Fruit fly (Drosophila melanogaster): ENCODE measurements around the gene Flo2.

The Flo2 gene

DNA sequence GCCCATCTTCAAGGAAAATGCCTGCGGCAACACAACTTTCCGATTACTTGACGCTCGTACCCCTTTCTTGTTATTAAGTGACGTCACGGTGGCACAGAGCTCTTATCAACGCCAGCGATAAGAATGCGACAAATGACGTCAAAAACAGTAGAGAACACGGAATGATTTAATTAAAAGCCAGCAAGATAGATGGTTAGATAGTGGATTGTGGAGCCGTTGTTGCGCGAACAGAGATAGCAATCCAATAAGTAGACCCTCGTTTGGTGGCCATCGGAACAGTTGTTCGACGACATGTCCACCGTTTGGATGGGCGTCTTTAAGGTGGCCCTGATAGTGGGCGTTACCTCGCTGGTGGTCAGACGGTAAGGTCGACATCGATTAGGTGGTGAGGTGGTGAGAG lies 90.6 kb downstream of the Flo2 start:
- TF ChIP-seq Sin3A (optimal IDR thresholded peaks at IDR 0.05) (no peak), psq (optimal IDR thresholded peaks at IDR 0.05) (no peak), Myc (optimal IDR thresholded peaks at IDR 0.05) (no peak), ttk (optimal IDR thresholded peaks at IDR 0.05) (no peak), insv (optimal IDR thresholded peaks at IDR 0.05) (no peak)

DNA sequence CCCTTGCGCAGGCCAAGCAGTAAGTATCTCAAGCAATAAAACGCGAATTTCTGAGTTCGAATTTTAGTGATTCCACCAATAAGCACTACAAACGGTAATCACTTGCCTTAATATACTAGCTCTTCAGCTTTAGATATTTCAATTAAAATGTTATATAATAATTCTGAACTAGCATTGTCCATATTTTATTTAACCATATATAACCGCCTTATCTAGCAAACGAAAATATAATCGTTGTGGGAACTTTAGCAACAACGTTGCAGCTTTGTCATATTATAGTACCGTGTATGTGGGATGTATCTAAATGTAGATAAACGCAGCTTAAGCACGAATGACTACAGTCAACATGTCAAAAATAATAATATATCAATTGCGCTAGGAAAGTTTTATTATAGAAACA lies 92.1 kb downstream of the Flo2 start:
- TF ChIP-seq h (optimal IDR thresholded peaks at IDR 0.05): no peak
- no peak for TF ChIP-seq insv (optimal IDR thresholded peaks at IDR 0.05)
- TF ChIP-seq psq (optimal IDR thresholded peaks at IDR 0.05): no peak
- no peak for TF ChIP-seq Sin3A (optimal IDR thresholded peaks at IDR 0.05)
- no peak for TF ChIP-seq ttk (optimal IDR thresholded peaks at IDR 0.05)
- no peak for TF ChIP-seq Myc (optimal IDR thresholded peaks at IDR 0.05)

- TF ChIP-seq Sin3A (optimal IDR thresholded peaks at IDR 0.05) (no peak), ttk (optimal IDR thresholded peaks at IDR 0.05) (no peak), Myc (optimal IDR thresholded peaks at IDR 0.05) (no peak), h (optimal IDR thresholded peaks at IDR 0.05) (no peak)
These were observed 97.1 kb downstream of the Flo2 start for dm6 chrX:14936250-14936649.

DNA sequence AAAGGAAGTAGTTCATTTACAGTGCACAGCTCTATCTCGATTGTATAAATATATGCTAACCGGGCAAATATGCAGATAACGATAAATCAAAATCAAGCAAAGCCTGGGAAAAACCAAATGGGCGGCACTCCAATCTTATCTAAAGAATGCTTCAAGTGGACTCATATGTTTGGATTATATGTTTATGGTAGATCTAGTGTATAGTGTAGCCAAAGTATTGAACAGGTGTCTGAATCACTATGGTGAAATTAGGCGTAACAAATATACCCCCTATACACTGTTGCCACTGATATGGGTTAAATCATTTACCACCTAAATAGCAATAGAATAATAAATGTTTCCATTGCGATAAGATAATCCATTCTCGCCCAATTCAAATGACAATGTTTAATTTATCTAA lies 107.3 kb downstream of the Flo2 start:
- TF ChIP-seq Myc (optimal IDR thresholded peaks at IDR 0.05) (no peak), Sin3A (optimal IDR thresholded peaks at IDR 0.05) (no peak), insv (optimal IDR thresholded peaks at IDR 0.05) (no peak), h (optimal IDR thresholded peaks at IDR 0.05) (no peak), ttk (optimal IDR thresholded peaks at IDR 0.05) (no peak), psq (optimal IDR thresholded peaks at IDR 0.05) (no peak)

dm6 chrX:14947399-14947798 lies 108.2 kb downstream of the Flo2 start:
- TF ChIP-seq insv (optimal IDR thresholded peaks at IDR 0.05): no peak
- no peak for TF ChIP-seq Myc (optimal IDR thresholded peaks at IDR 0.05)
- TF ChIP-seq ttk (optimal IDR thresholded peaks at IDR 0.05): no peak
- TF ChIP-seq psq (optimal IDR thresholded peaks at IDR 0.05): no peak
- no peak for TF ChIP-seq Sin3A (optimal IDR thresholded peaks at IDR 0.05)
- TF ChIP-seq h (optimal IDR thresholded peaks at IDR 0.05): no peak

- no peak for TF ChIP-seq insv (optimal IDR thresholded peaks at IDR 0.05)
- TF ChIP-seq psq (optimal IDR thresholded peaks at IDR 0.05): no peak
- no peak for TF ChIP-seq Myc (optimal IDR thresholded peaks at IDR 0.05)
- TF ChIP-seq h (optimal IDR thresholded peaks at IDR 0.05): no peak
- no peak for TF ChIP-seq ttk (optimal IDR thresholded peaks at IDR 0.05)
- TF ChIP-seq Sin3A (optimal IDR thresholded peaks at IDR 0.05): no peak
These were observed 110.1 kb downstream of the Flo2 start for dm6 chrX:14949227-14949626.

DNA sequence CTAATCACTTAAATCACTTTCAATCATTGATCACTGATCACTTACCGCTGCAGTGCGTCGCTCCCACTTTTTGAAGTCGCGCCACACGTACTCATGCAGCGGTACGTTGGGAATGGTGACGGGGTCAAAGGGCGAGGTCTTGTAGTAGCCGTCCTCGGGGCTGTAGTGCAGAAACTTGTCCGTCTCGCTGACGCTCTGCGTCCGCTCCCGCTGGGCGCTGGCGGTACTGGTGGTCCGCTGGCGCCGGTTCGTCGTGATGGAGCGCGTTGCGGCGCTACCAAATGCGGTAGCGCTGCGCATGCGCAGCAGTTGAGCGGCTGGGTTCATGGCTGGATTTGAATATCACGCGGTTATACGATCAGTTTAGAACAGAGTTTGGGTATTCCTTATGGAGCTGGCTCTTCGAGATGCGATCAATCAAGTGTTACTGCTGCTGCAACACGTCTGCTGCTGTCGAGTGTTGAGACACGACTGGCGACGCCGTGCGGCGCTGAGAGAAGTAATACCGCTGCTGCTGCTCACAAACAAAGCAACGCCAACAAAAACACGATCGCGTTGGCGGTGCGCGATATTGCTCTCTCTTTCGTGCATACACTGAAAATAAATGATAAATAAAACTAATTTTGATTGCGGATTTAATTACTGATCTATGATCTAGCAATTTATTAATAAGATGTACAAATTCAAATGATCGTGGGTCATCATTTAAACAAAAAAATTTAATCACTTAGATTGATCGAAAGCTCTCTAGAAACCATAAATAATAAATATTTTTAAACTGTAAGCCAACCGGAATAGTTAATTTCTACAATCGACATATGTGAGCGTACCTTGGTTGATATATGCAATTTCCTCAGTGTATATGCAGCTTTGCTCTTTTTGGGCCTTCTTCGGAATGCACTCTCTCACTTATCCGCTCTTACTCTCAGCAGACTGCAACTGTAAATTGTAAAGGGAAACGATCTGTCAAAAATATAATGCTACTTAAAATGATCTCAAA lies 111.4 kb downstream of the Flo2 start:
- TF ChIP-seq psq (optimal IDR thresholded peaks at IDR 0.05) (no peak), Myc (optimal IDR thresholded peaks at IDR 0.05) (no peak), ttk (optimal IDR thresholded peaks at IDR 0.05) (no peak), h (optimal IDR thresholded peaks at IDR 0.05) (no peak), Sin3A (optimal IDR thresholded peaks at IDR 0.05) (no peak)

DNA sequence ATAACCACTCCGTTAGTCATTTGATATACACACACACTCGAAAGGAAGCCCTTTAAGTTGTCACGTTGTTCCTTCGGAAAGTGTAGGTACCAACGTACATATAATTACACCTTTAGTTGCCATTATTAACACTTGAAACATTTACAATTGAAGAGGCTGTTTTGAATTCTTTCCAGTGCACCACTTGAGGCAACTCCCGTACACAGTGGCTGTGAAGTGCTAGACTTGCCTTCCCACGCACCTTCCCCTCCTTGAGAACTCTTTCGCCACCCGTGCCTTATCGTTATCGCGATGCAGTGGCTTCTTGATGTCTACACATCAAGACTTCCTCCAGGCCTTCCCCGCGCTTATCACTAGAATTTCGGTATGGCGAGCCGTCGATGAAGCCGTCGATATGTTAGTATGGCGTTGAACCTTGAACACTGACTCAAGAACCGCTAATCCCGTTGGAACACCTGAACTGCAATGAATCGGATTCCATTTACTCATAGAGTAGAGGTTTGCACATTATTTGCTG lies 112.2 kb downstream of the Flo2 start:
- no peak for TF ChIP-seq Sin3A (optimal IDR thresholded peaks at IDR 0.05)
- TF ChIP-seq ttk (optimal IDR thresholded peaks at IDR 0.05): no peak

DNA sequence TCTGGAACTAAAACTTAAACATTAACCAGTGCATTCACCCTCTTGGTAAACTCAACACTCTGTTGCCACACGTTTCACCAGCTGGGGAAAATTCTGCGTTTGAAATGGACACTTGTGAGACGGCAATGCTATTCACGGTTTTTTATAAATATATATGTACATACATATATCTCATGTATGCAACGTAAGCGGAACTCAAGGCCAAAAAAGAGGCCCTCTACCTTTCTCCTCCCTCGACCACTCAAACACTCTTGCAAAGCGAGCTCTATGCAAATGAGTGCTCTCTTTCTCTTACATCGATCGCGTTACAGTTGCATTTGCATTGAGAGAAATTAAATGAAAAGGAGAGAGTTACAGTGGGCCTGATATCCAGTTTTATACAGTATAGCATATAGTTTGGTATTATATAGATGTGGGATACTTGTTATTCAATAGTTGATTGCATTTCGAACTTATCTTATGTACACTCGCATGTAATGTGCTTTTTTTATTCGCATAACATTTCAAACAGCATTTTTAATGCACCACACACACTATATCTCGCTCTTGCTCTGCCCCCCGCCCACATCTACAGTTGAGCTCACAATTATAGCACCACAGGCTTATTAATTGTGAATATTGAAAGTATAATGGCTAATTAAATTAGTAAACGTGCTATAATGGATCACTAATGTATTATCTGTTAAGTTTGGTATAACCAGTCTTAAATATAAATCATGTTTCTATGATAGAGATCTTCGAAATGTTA lies 113.1 kb downstream of the Flo2 start:
- TF ChIP-seq Myc (optimal IDR thresholded peaks at IDR 0.05): no peak
- no peak for TF ChIP-seq Sin3A (optimal IDR thresholded peaks at IDR 0.05)
- TF ChIP-seq ttk (optimal IDR thresholded peaks at IDR 0.05): no peak
- TF ChIP-seq insv (optimal IDR thresholded peaks at IDR 0.05): no peak
- no peak for TF ChIP-seq psq (optimal IDR thresholded peaks at IDR 0.05)

DNA sequence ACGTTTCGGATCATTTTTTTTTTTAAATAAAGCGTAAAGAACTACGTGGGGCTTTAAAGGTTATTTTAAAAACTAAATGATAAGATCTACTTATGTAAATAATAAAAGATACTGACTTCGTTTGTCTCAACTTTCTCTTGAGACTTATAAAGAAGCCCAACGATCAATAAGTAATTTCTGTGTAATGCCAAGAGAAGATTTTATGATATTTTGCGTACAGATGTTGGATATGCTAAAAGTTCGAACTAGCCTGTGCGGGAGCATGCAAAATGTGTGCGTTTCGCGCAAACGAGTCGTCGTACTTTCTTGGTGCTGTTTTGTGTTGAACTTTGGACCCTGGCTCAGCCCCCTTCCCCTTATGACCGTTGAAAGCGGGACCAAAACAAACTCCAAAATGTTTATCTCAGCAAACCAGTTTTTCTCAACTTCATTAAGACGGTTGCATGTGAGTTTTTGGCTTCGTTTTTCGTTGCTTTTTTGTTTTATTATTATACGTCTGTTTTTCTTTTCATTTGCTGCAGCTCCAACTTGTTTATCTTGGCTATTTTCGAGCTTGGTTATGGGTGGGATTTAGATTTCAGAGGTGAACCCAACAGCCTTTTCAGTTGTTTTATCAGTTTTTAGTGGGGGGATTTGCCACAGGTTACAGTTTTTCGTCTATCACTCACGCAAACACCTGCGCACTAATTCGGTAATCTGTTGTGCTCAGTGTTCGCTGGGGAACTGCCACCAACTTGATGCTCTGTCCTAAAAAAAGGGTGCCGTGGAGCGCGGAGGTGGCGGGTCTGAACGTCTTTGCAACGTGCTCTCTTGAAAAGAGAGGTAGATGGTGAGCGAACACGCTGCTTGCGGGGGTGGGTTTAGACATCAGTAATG lies 113.9 kb downstream of the Flo2 start, which contains the start of gene pdgy:
Gene pdgy, minus strand, starts transcription at position 688 of the 876 bp plus-strand sequence.
- TF ChIP-seq ttk (optimal IDR thresholded peaks at IDR 0.05) (no peak), Sin3A (optimal IDR thresholded peaks at IDR 0.05) (no peak), h (optimal IDR thresholded peaks at IDR 0.05) (no peak), Myc (optimal IDR thresholded peaks at IDR 0.05) (no peak), psq (optimal IDR thresholded peaks at IDR 0.05) (no peak), insv (optimal IDR thresholded peaks at IDR 0.05) (no peak)

DNA sequence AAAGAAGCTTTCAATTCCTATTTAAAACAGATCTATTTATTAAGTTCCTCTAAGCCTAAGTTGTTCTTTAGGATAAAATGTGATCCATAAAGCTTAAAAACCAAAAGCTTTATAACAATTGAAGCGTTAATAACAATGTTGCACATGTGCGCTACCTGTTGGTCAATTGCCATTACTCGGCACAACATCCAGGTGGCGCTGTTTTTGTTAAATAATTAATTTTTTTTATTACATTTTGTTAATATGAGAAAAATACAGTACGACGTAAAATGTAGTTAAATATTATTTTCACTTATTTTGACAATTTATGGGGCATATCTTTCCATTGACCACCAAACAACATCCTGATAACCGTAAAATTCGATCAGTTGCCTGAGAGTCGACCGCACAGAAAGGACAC lies 114.7 kb downstream of the Flo2 start:
- no peak for TF ChIP-seq psq (optimal IDR thresholded peaks at IDR 0.05)
- no peak for TF ChIP-seq Sin3A (optimal IDR thresholded peaks at IDR 0.05)
- no peak for TF ChIP-seq h (optimal IDR thresholded peaks at IDR 0.05)
- TF ChIP-seq insv (optimal IDR thresholded peaks at IDR 0.05): no peak
- TF ChIP-seq ttk (optimal IDR thresholded peaks at IDR 0.05): no peak
- TF ChIP-seq Myc (optimal IDR thresholded peaks at IDR 0.05): no peak

All from Kc167 (cell line).